Worm (Caenorhabditis elegans) whole organism, early embryonic: Measurements from ENCODE around the gene F46C3.6.

Source experiments
- B0310.2 ChIP-seq: sonication (generic microtip); optimal IDR thresholded peaks from 2 replicates; lab custom pipeline; 2016; ENCODE audit warnings: mild to moderate bottlenecking, missing genetic modification characterization, missing compliant biosample characterization
- F13C5.2 ChIP-seq: sonication (generic microtip); optimal IDR thresholded peaks from 2 replicates; lab custom pipeline; 2017; ENCODE audit warnings: mild to moderate bottlenecking, missing genetic modification characterization, inconsistent platforms, missing compliant biosample characterization
- aly-1 ChIP-seq: sonication (generic microtip); optimal IDR thresholded peaks from 2 replicates; lab custom pipeline; 2016; ENCODE audit warnings: missing genetic modification characterization, missing compliant biosample characterization
- ama-1 ChIP-seq: fragments of 150-350 bp; optimal IDR thresholded peaks from 2 replicates; lab custom pipeline; 2014
- ceh-13 ChIP-seq: fragments of 200-800 bp; sonication (Bioruptor generic); optimal IDR thresholded peaks from 2 replicates; lab custom pipeline; 2018; ENCODE audit warnings: mild to moderate bottlenecking, missing genetic modification characterization, missing compliant biosample characterization
- ceh-36 ChIP-seq: sonication (generic microtip); optimal IDR thresholded peaks from 2 replicates; lab custom pipeline; 2016; ENCODE audit warnings: missing genetic modification characterization, inconsistent platforms, missing compliant biosample characterization
- ets-7 ChIP-seq: sonication (generic microtip); optimal IDR thresholded peaks from 2 replicates; lab custom pipeline; 2016; ENCODE audit warnings: missing genotype, missing genetic modification characterization, missing compliant biosample characterization
- flt-1 ChIP-seq: fragments of 200-800 bp; sonication (Bioruptor generic); IDR thresholded peaks from 2 replicates; pipeline ENCODE4 v1.3.6; 2022; ENCODE audit warnings: missing genetic modification characterization, missing compliant biosample characterization
- hmbx-1 ChIP-seq: sonication (generic microtip); optimal IDR thresholded peaks from 2 replicates; lab custom pipeline; 2016; ENCODE audit warnings: mild to moderate bottlenecking, missing genetic modification characterization, missing compliant biosample characterization
- hmg-4 ChIP-seq: fragments of 200-800 bp; sonication (Bioruptor generic); optimal IDR thresholded peaks from 2 replicates; lab custom pipeline; 2018; ENCODE audit warnings: mild to moderate bottlenecking, missing genetic modification characterization, missing compliant biosample characterization
- pes-1 ChIP-seq: fragments of 200-800 bp; sonication (Bioruptor generic); IDR thresholded peaks from 2 replicates; pipeline ENCODE4 v1.3.6; 2022; ENCODE audit warnings: missing genetic modification reagents, missing genetic modification characterization, missing compliant biosample characterization
- sea-1 ChIP-seq: fragments of 200-800 bp; sonication (Bioruptor generic); conservative IDR thresholded peaks from 2 replicates; pipeline ENCODE4 v1.3.6; 2022; ENCODE audit warnings: missing genetic modification characterization, missing compliant biosample characterization
- tbx-37 ChIP-seq: fragments of 200-800 bp; sonication (Bioruptor generic); conservative IDR thresholded peaks from 2 replicates; pipeline ENCODE4 v1.3.6; 2022; ENCODE audit warnings: missing genetic modification reagents, missing genetic modification characterization, missing compliant biosample characterization
- tra-4 ChIP-seq: sonication (generic microtip); optimal IDR thresholded peaks from 2 replicates; lab custom pipeline; 2017; ENCODE audit warnings: missing genetic modification characterization, missing compliant biosample characterization

DNA sequence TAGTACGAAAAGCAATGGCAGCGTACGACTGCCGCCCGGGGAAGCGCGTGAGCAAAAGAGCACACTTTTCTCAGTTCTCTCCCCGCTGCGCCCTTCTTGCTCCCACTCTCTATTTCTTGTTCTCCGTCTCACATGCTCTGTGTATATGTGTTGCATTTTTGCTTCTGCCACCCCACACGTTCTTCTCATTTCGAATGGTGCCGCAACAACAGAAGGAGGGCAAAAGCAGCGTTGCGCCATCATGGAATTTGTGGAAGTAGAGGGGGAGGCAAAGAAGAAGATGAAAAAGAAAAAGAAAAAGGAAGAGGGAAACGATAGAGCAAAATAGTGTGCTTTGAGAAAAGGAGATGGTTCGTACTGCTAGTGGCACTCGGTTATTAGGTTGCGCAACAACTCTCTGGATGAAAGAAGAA is 47.5 kb upstream of the F46C3.6 start:
- TF ChIP-seq pes-1 (peak; percentile 23; the same call in 1 of the 2 replicates), flt-1 (GFP tag; lab: Robert Waterston, UW) (no peak), aly-1 (tag; lab: Kevin White, UChicago) (no peak), sea-1 (GFP tag; lab: Robert Waterston, UW) (no peak), hmg-4 (no peak), ets-7 (tag; lab: Kevin White, UChicago) (no peak), ceh-13 (GFP tag; lab: Kevin White, UChicago) (no peak), ama-1 (lab: Kevin White, UChicago) (no peak), hmbx-1 (tag; lab: Kevin White, UChicago) (no peak), ceh-36 (tag; lab: Kevin White, UChicago) (no peak), tra-4 (tag; lab: Kevin White, UChicago) (no peak), F13C5.2 (tag; lab: Kevin White, UChicago) (peak; percentile 6), tbx-37 (GFP tag; lab: Robert Waterston, UW) (0 out of 2 replicates have a peak, but pooled peaks have one; percentile 10), B0310.2 (tag; lab: Kevin White, UChicago) (no peak)
